Worm (Caenorhabditis elegans): ENCODE measurements around the gene ifet-1.

DNA sequence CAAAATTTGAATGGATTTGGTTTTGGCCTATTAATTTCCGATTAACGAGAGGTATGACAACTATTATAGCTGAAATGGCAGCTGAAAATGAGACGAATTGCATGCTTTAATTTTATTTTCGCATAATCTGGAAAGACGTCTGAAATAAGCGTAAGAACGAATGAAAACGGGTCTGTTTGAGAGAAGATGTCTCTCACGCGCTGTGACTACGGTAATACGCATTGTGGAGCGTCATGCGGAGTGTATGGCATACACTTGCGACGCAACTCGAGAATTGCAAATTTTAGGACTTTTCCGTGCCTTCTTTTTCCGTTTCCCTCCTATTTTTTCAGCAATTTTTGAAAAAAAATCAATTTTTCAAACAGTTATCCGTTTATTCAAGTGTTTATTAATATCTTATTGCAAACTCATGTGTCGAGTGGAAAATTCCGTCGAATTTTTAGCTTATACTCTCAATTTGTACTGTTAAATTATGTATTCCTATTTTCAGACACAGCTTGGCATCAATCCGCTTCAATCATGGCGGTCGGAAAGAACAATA is 548 bp upstream of the ifet-1 start, which contains the start of gene rps-1:
- TF ChIP-seq aha-1 (tag) (peak; percentile 100), Y48G9A.11 (GFP tag; IDR thresholded peaks at IDR 0.05) (peak; percentile 83), mep-1 (tag; optimal IDR thresholded peaks at IDR 0.05) (peak; percentile 99), fkh-10 (GFP tag; optimal IDR thresholded peaks at IDR 0.05) (peak; percentile 94), tra-1 (GFP tag; IDR thresholded peaks at IDR 0.05) (peak; percentile 99), ztf-11 (tag; optimal IDR thresholded peaks at IDR 0.05) (peak; percentile 71), dpl-1 (GFP tag; optimal IDR thresholded peaks at IDR 0.05) (peak; percentile 97), lin-13 (GFP tag; optimal IDR thresholded peaks at IDR 0.05) (peak; percentile 98), unc-130 (GFP tag; optimal IDR thresholded peaks at IDR 0.05) (peak; percentile 91)

Measured in whole organism, L4 larva.